Worm (Caenorhabditis elegans) whole organism, L2 larva: ENCODE measurements around the gene T16H12.9.

Experiments used
- C34F6.9 ChIP-seq: fragments of 150-350 bp; optimal IDR thresholded peaks from 2 replicates; lab custom pipeline; 2014; ENCODE audit warnings: missing biosample characterization, missing genetic modification characterization
- R02D3.7 ChIP-seq: fragments of 150-350 bp; optimal IDR thresholded peaks from 2 replicates; lab custom pipeline; 2014; ENCODE audit warnings: missing biosample characterization, missing genetic modification characterization
- blmp-1 ChIP-seq: sonication (generic microtip); optimal IDR thresholded peaks from 2 replicates; lab custom pipeline; 2017; ENCODE audit warnings: missing genetic modification characterization, mild to moderate bottlenecking, missing compliant biosample characterization, antibody characterized with exemption, moderate library complexity; ENCODE audit not compliant: insufficient read depth
- egl-27 ChIP-seq: sonication (generic microtip); optimal IDR thresholded peaks from 3 replicates; lab custom pipeline; 2017; ENCODE audit warnings: missing biosample characterization, missing genetic modification reagents, missing genetic modification characterization
- elt-3 ChIP-seq: sonication (generic microtip); optimal IDR thresholded peaks from 2 replicates; lab custom pipeline; 2017; ENCODE audit warnings: missing biosample characterization, missing genetic modification characterization
- nhr-11 ChIP-seq: fragments of 150-350 bp; optimal IDR thresholded peaks from 2 replicates; lab custom pipeline; 2014; ENCODE audit warnings: missing biosample characterization, missing genetic modification characterization
- nhr-21 ChIP-seq: fragments of 150-350 bp; optimal IDR thresholded peaks from 2 replicates; lab custom pipeline; 2014; ENCODE audit warnings: missing biosample characterization, missing genetic modification characterization
- nhr-77 ChIP-seq: fragments of 150-350 bp; optimal IDR thresholded peaks from 2 replicates; lab custom pipeline; 2014; ENCODE audit warnings: missing biosample characterization, missing genetic modification characterization
- ztf-4 ChIP-seq: fragments of 150-350 bp; optimal IDR thresholded peaks from 2 replicates; lab custom pipeline; 2014; ENCODE audit warnings: missing biosample characterization, missing genetic modification characterization

- TF ChIP-seq ztf-4: no peak
- TF ChIP-seq elt-3 (tag; lab: Kevin White, UChicago): no peak
- no peak for TF ChIP-seq nhr-11 (tag; lab: Kevin White, UChicago)
- TF ChIP-seq blmp-1 (tag; lab: Kevin White, UChicago): no peak
- no peak for TF ChIP-seq C34F6.9 (tag; lab: Kevin White, UChicago)
- no peak for TF ChIP-seq egl-27 (tag; lab: Kevin White, UChicago)
- TF ChIP-seq nhr-21 (tag; lab: Kevin White, UChicago): no peak
- TF ChIP-seq R02D3.7 (tag; lab: Kevin White, UChicago): no peak
- TF ChIP-seq nhr-77: no peak
Observed at ce11 chrIII:10097981-10098380, 11.1 kb upstream of the T16H12.9 start, which contains the start of gene spop-1.
